Worm (Caenorhabditis elegans) whole organism, early embryonic: ENCODE results near the gene srh-76.

Source experiments
- B0310.2 ChIP-seq: sonication (generic microtip); optimal IDR thresholded peaks from 2 replicates; lab custom pipeline; 2016; ENCODE audit warnings: mild to moderate bottlenecking, missing genetic modification characterization, missing compliant biosample characterization
- aly-1 ChIP-seq: sonication (generic microtip); optimal IDR thresholded peaks from 2 replicates; lab custom pipeline; 2016; ENCODE audit warnings: missing genetic modification characterization, missing compliant biosample characterization
- ama-1 ChIP-seq: fragments of 150-350 bp; optimal IDR thresholded peaks from 2 replicates; lab custom pipeline; 2014
- ceh-13 ChIP-seq: fragments of 200-800 bp; sonication (Bioruptor generic); optimal IDR thresholded peaks from 2 replicates; lab custom pipeline; 2018; ENCODE audit warnings: mild to moderate bottlenecking, missing genetic modification characterization, missing compliant biosample characterization
- pes-1 ChIP-seq: fragments of 200-800 bp; sonication (Bioruptor generic); IDR thresholded peaks from 2 replicates; pipeline ENCODE4 v1.3.6; 2022; ENCODE audit warnings: missing genetic modification reagents, missing genetic modification characterization, missing compliant biosample characterization
- tbx-37 ChIP-seq: fragments of 200-800 bp; sonication (Bioruptor generic); conservative IDR thresholded peaks from 2 replicates; pipeline ENCODE4 v1.3.6; 2022; ENCODE audit warnings: missing genetic modification reagents, missing genetic modification characterization, missing compliant biosample characterization
- tra-4 ChIP-seq: sonication (generic microtip); optimal IDR thresholded peaks from 2 replicates; lab custom pipeline; 2017; ENCODE audit warnings: missing genetic modification characterization, missing compliant biosample characterization

DNA sequence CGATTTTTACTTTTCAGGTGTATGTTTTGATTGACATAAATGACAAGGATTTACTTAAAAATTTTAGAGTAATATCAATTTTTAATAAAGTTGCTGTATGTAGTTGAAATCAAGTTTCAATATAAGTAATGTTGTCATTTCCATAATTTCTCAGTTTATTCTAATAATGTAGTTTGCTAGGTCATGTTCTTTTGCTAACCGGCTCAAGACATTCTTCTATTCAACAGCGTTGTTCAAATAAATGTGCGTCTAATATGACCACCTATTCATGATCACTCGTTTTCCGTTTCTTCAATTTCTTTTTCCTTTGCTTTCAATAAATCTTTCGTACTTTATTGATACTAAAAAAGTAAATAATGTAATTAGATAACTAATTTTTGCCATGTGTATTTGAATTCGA is 46.4 kb downstream of the srh-76 start, which contains the start of gene C02G6.3:
- TF ChIP-seq ama-1 (lab: Kevin White, UChicago) = no peak
- TF ChIP-seq aly-1 = no peak
- TF ChIP-seq ceh-13 (GFP tag; lab: Kevin White, UChicago) = no peak
- no peak for TF ChIP-seq tbx-37 (GFP tag; lab: Robert Waterston, UW)
- TF ChIP-seq B0310.2 = no peak
- TF ChIP-seq pes-1 (GFP tag; lab: Robert Waterston, UW) = no peak
- no peak for TF ChIP-seq tra-4 (tag; lab: Kevin White, UChicago)
